Fruit fly (Drosophila melanogaster) whole organism, embryonic: ENCODE results near the gene Pp4-19C.

ENCODE experiments used
- CG10565 ChIP-seq: fragments of 200-800 bp; sonication (Bioruptor generic); optimal IDR thresholded peaks from 3 replicates; lab custom pipeline; 2016; ENCODE audit warnings: missing biosample characterization, mild to moderate bottlenecking, missing genetic modification characterization
- CG18011 ChIP-seq: fragments of 200-800 bp; sonication (Bioruptor generic); optimal IDR thresholded peaks from 2 replicates; lab custom pipeline; 2017; ENCODE audit warnings: missing biosample characterization, missing genetic modification characterization, mild to moderate bottlenecking, moderate library complexity, missing genotype
- CG30431 ChIP-seq: fragments of 200-800 bp; sonication (Bioruptor generic); optimal IDR thresholded peaks from 2 replicates; lab custom pipeline; 2017; ENCODE audit warnings: missing biosample characterization, missing genetic modification characterization
- CG5953 ChIP-seq: fragments of 200-800 bp; sonication (Bioruptor generic); IDR thresholded peaks from 2 replicates; pipeline ENCODE4 v1.3.6; 2022; ENCODE audit warnings: missing biosample characterization, missing genetic modification characterization
- CkIIα-i1 ChIP-seq: fragments of 200-800 bp; sonication (Bioruptor generic); IDR thresholded peaks from 2 replicates; pipeline ENCODE4 v1.3.6; 2022; ENCODE audit warnings: missing biosample characterization, missing genetic modification characterization
- grn ChIP-seq: fragments of 200-800 bp; sonication (Bioruptor generic); optimal IDR thresholded peaks from 3 replicates; lab custom pipeline; 2017; ENCODE audit warnings: missing biosample characterization, missing genetic modification characterization
- tll ChIP-seq, 2 experiments: fragments of 200-800 bp in 1 of 2; fragments of >200 bp in 1 of 2; sonication (Bioruptor generic) in 1 of 2; optimal IDR thresholded peaks; 2 replicates each; lab custom pipeline; 2017 to 2019; ENCODE audit warnings: missing biosample characterization in 2 of 2, missing genetic modification characterization in 2 of 2, mild to moderate bottlenecking in 1 of 2, moderate library complexity in 1 of 2

DNA sequence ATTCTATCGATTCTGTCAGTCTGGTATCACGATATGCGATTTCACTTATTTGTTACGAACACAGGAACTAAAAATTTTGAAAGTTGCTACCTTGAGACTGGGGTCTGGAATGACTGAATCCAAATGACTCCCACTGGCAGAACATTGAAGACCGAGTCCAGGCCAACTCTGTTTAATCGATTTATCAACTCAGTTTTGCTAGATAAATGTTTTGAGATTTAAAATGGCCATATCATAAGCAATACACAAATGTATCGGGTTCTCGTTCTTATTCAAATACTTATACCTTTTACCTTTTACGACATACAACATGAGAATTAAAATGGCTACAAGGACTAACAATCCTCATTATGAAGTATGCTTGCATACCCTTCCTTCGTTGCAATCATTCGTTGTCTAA is 47.4 kb downstream of the Pp4-19C start, which contains the start of gene CG12679:
- no peak for TF ChIP-seq CG18011
- no peak for TF ChIP-seq CG5953 (GFP tag; lab: Robert Waterston, UW)
- no peak for TF ChIP-seq tll (GFP tag; optimal IDR thresholded peaks at IDR 0.05; lab: Kevin White, UChicago)
- no peak for TF ChIP-seq grn
- TF ChIP-seq CG30431 = no peak
- no peak for TF ChIP-seq CG10565 (GFP tag; lab: Kevin White, UChicago)
- TF ChIP-seq CkIIα-i1 (GFP tag; lab: Robert Waterston, UW) = no peak
